Worm (Caenorhabditis elegans): Measurements from ENCODE around the gene T06A1.1.

The T06A1.1 gene

ce11 chrV:1925487-1925886, at the start of gene T06A1.1:
Gene T06A1.1, minus strand, starts transcription at chrV:1925587.
- TF ChIP-seq daf-12 (tag; optimal IDR thresholded peaks at IDR 0.05) (no peak), dve-1 (tag; optimal IDR thresholded peaks at IDR 0.05; ENCODE audit: insufficient read depth) (no peak), nhr-10 (tag; optimal IDR thresholded peaks at IDR 0.05) (no peak), egl-27 (tag; optimal IDR thresholded peaks at IDR 0.05) (no peak), php-3 (GFP tag; IDR thresholded peaks at IDR 0.05) (no peak), Y105C5A.15 (GFP tag; IDR thresholded peaks at IDR 0.05) (no peak), set-16 (GFP tag; IDR thresholded peaks at IDR 0.05) (no peak), F49E8.2 (tag; optimal IDR thresholded peaks at IDR 0.05; ENCODE audit: borderline replicate concordance) (no peak), lim-7 (GFP tag; IDR thresholded peaks at IDR 0.05) (no peak), daf-8 (GFP tag; IDR thresholded peaks at IDR 0.05) (no peak), unc-62 (GFP tag; optimal IDR thresholded peaks at IDR 0.05 in 1 of 2) (no peak), unc-62 (tag; optimal IDR thresholded peaks at IDR 0.05) (no peak), rbr-2 (tag; optimal IDR thresholded peaks at IDR 0.05) (no peak), Y75B8A.6 (GFP tag; IDR thresholded peaks at IDR 0.05) (no peak), D1046.2 (GFP tag; IDR thresholded peaks at IDR 0.05) (no peak), dmd-6 (GFP tag; IDR thresholded peaks at IDR 0.05) (no peak), zip-11 (GFP tag; IDR thresholded peaks at IDR 0.05) (no peak), fkh-10 (GFP tag; optimal IDR thresholded peaks at IDR 0.05) (no peak), fos-1 (tag; optimal IDR thresholded peaks at IDR 0.05) (no peak), lin-1 (GFP tag; IDR thresholded peaks at IDR 0.05) (no peak)

- TF ChIP-seq mxl-3 (GFP tag; optimal IDR thresholded peaks at IDR 0.05) = no peak
- no peak for TF ChIP-seq tra-1 (GFP tag; IDR thresholded peaks at IDR 0.05)
- no peak for TF ChIP-seq skn-1 (tag; optimal IDR thresholded peaks at IDR 0.05)
- TF ChIP-seq rbr-2 (tag; optimal IDR thresholded peaks at IDR 0.05) = no peak
- no peak for TF ChIP-seq egl-27 (tag; optimal IDR thresholded peaks at IDR 0.05)
- TF ChIP-seq vab-7 (GFP tag; IDR thresholded peaks at IDR 0.05) = no peak
- no peak for TF ChIP-seq dmd-6 (GFP tag; IDR thresholded peaks at IDR 0.05)
These were observed 49.7 kb upstream of the T06A1.1 start, which contains the start of gene fbxa-201 for ce11 chrV:1975049-1975448. Gene fbxa-201, plus strand, starts transcription at chrV:1975349.

ce11 chrV:1969690-1970089, 44.3 kb upstream of the T06A1.1 start:
- TF ChIP-seq ceh-20 (GFP tag; IDR thresholded peaks at IDR 0.05) (no peak), unc-62 (GFP tag; optimal IDR thresholded peaks at IDR 0.05 in 1 of 2) (peak in 1 of 2 experiments; percentile 95), unc-62 (tag; optimal IDR thresholded peaks at IDR 0.05) (no peak)

ce11 chrV:1969228-1969627, 43.8 kb upstream of the T06A1.1 start, which contains the start of gene acs-3:
Gene acs-3, plus strand, starts transcription at chrV:1969528.
- TF ChIP-seq lin-1 (GFP tag; IDR thresholded peaks at IDR 0.05) = no peak
- no peak for TF ChIP-seq fos-1 (tag; optimal IDR thresholded peaks at IDR 0.05)
- peak in 1 of 2 experiments; percentile 41 for TF ChIP-seq unc-62 (GFP tag; optimal IDR thresholded peaks at IDR 0.05 in 1 of 2)
- no peak for TF ChIP-seq unc-62 (tag; optimal IDR thresholded peaks at IDR 0.05)

- TF ChIP-seq aha-1 (tag) = peak; percentile 59
- TF ChIP-seq spr-3 (GFP tag; optimal IDR thresholded peaks at IDR 0.05) = no peak
- TF ChIP-seq php-3 (GFP tag; IDR thresholded peaks at IDR 0.05) = no peak
- TF ChIP-seq ces-1 (GFP tag; optimal IDR thresholded peaks at IDR 0.05) = no peak
- no peak for TF ChIP-seq ZK546.5 (tag; optimal IDR thresholded peaks at IDR 0.05)
- TF ChIP-seq lsy-2 (tag; optimal IDR thresholded peaks at IDR 0.05) = no peak
These were observed 43.4 kb upstream of the T06A1.1 start for ce11 chrV:1968809-1969208.

ce11 chrV:1966962-1967361, 41.6 kb upstream of the T06A1.1 start:
- TF ChIP-seq nhr-102 (tag; optimal IDR thresholded peaks at IDR 0.05) (no peak), nhr-76 (tag; optimal IDR thresholded peaks at IDR 0.05) (peak; percentile 39), mdt-29 (GFP tag; IDR thresholded peaks at IDR 0.05) (no peak), aha-1 (tag) (peak; percentile 49), zip-11 (GFP tag; IDR thresholded peaks at IDR 0.05) (no peak), nhr-28 (tag; optimal IDR thresholded peaks at IDR 0.05) (peak; percentile 11), dmd-6 (GFP tag; IDR thresholded peaks at IDR 0.05) (peak; percentile 37; the same call in 1 of the 2 replicates), nhr-77 (tag; optimal IDR thresholded peaks at IDR 0.05) (no peak), dmd-9 (GFP tag; IDR thresholded peaks at IDR 0.05) (no peak)
